Fruit fly (Drosophila melanogaster) whole organism, wandering third instar larva: ENCODE measurements around the gene Tsp29Fb.
A peak's percentile ranks its signal among the peaks of the same experiment; 100 is the strongest.

Experiments used
- CG9705 ChIP-seq: fragments of 200-800 bp; sonication (Bioruptor generic); optimal IDR thresholded peaks from 2 replicates; lab custom pipeline; 2018; ENCODE audit warnings: missing biosample characterization, mild to moderate bottlenecking, missing genetic modification characterization
- CrebA ChIP-seq: fragments of 200-800 bp; sonication (Bioruptor generic); optimal IDR thresholded peaks from 2 replicates; lab custom pipeline; 2016; ENCODE audit warnings: missing biosample characterization, mild to moderate bottlenecking, missing genetic modification characterization, borderline replicate concordance
- Dif ChIP-seq: fragments of 200-275, 200-300 bp; sonication (Bioruptor generic); optimal IDR thresholded peaks from 2 replicates; lab custom pipeline; 2018; ENCODE audit warnings: missing biosample characterization, missing genetic modification characterization; ENCODE audit not compliant: partially characterized antibody
- HLH106 ChIP-seq: fragments of 200-800 bp; optimal IDR thresholded peaks from 3 replicates; lab custom pipeline; 2019; ENCODE audit warnings: missing biosample characterization, mild to moderate bottlenecking, missing genetic modification characterization, moderate library complexity
- Hnf4 ChIP-seq: fragments of 200-800 bp; sonication (Bioruptor generic); optimal IDR thresholded peaks from 2 replicates; lab custom pipeline; 2016; ENCODE audit warnings: missing biosample characterization, mild to moderate bottlenecking, missing genetic modification characterization
- Hr78 ChIP-seq: fragments of >200 bp; optimal IDR thresholded peaks from 2 replicates; lab custom pipeline; 2017; ENCODE audit warnings: missing biosample characterization, missing genetic modification characterization
- Hr83 ChIP-seq: fragments of 200-300 bp; sonication (Bioruptor generic); optimal IDR thresholded peaks from 2 replicates; lab custom pipeline; 2016; ENCODE audit warnings: missing biosample characterization, mild to moderate bottlenecking, missing genetic modification characterization, moderate library complexity; ENCODE audit not compliant: poor library complexity, severe bottlenecking
- Mio ChIP-seq: sonication (Bioruptor generic); optimal IDR thresholded peaks from 2 replicates; lab custom pipeline; 2016; ENCODE audit warnings: missing biosample characterization, missing genetic modification characterization
- Myc ChIP-seq: fragments of >200 bp; optimal IDR thresholded peaks from 2 replicates; lab custom pipeline; 2017
- OdsH ChIP-seq: fragments of 200-800 bp; sonication (Bioruptor generic); optimal IDR thresholded peaks from 2 replicates; lab custom pipeline; 2016; ENCODE audit warnings: missing biosample characterization, mild to moderate bottlenecking, missing genetic modification characterization
- Rel ChIP-seq, 2 experiments: fragments of 200-800 bp; sonication (Bioruptor generic) in 1 of 2; optimal IDR thresholded peaks; 2 replicates in 1 of 2; 3 replicates in 1 of 2; lab custom pipeline; 2016 to 2019; ENCODE audit warnings: mild to moderate bottlenecking in 2 of 2, missing biosample characterization in 2 of 2, missing genetic modification characterization in 2 of 2, moderate library complexity in 1 of 2
- Sp1 ChIP-seq: fragments of 200-800 bp; sonication (Bioruptor generic); optimal IDR thresholded peaks from 3 replicates; lab custom pipeline; 2019; ENCODE audit warnings: missing biosample characterization, mild to moderate bottlenecking, missing genetic modification characterization, moderate library complexity
- Vsx2 ChIP-seq: fragments of 200-300, 225-300 bp; sonication (Bioruptor generic); optimal IDR thresholded peaks from 2 replicates; lab custom pipeline; 2018; ENCODE audit warnings: missing biosample characterization, missing genetic modification characterization; ENCODE audit not compliant: partially characterized antibody
- br ChIP-seq: fragments of 200-800 bp; sonication (Bioruptor generic); optimal IDR thresholded peaks from 2 replicates; lab custom pipeline; 2016; ENCODE audit warnings: missing biosample characterization, missing genetic modification characterization
- brk ChIP-seq: fragments of 200-800 bp; sonication (Bioruptor generic); optimal IDR thresholded peaks from 2 replicates; lab custom pipeline; 2016; ENCODE audit warnings: missing biosample characterization, mild to moderate bottlenecking, missing genetic modification characterization
- dl ChIP-seq, 2 experiments: fragments of 175-275, 200-275 bp in 1 of 2; fragments of 200-275 bp in 1 of 2; sonication (Bioruptor generic); optimal IDR thresholded peaks; lab custom pipeline; 2018; ENCODE audit warnings: mild to moderate bottlenecking in 2 of 2, missing biosample characterization in 2 of 2, missing genetic modification characterization in 2 of 2, moderate library complexity in 2 of 2; ENCODE audit not compliant: partially characterized antibody in 2 of 2, insufficient read depth in 1 of 2
- dsf ChIP-seq: sonication (Bioruptor generic); optimal IDR thresholded peaks from 2 replicates; lab custom pipeline; 2016; ENCODE audit warnings: missing biosample characterization, missing genetic modification characterization, borderline replicate concordance
- ey ChIP-seq: fragments of 200-800 bp; sonication (Bioruptor generic); optimal IDR thresholded peaks from 2 replicates; lab custom pipeline; 2016; ENCODE audit warnings: missing biosample characterization, missing genetic modification characterization
- foxo ChIP-seq, 2 experiments: fragments of 200-800 bp; sonication (Bioruptor generic); optimal IDR thresholded peaks; 2 replicates in 1 of 2; 3 replicates in 1 of 2; lab custom pipeline; 2016 to 2017; ENCODE audit warnings: missing biosample characterization in 2 of 2, missing genetic modification characterization in 2 of 2
- fru ChIP-seq: fragments of 200-800 bp; sonication (Bioruptor generic); optimal IDR thresholded peaks from 3 replicates; lab custom pipeline; 2016; ENCODE audit warnings: missing biosample characterization, mild to moderate bottlenecking, missing genetic modification characterization
- h ChIP-seq: fragments of 200-800 bp; sonication (Bioruptor generic); optimal IDR thresholded peaks from 3 replicates; lab custom pipeline; 2016; ENCODE audit warnings: missing biosample characterization, mild to moderate bottlenecking, missing genetic modification characterization
- jim ChIP-seq: fragments of 175-275, 200-325 bp; sonication (Bioruptor generic); optimal IDR thresholded peaks from 2 replicates; lab custom pipeline; 2016; ENCODE audit warnings: missing biosample characterization, mild to moderate bottlenecking, missing genetic modification characterization
- lola ChIP-seq: fragments of >200 bp; optimal IDR thresholded peaks from 2 replicates; lab custom pipeline; 2017; ENCODE audit warnings: missing biosample characterization, missing genetic modification characterization
- pan ChIP-seq: fragments of >200 bp; optimal IDR thresholded peaks from 2 replicates; lab custom pipeline; 2017
- rgr ChIP-seq: fragments of 200-800 bp; sonication (Bioruptor generic); optimal IDR thresholded peaks from 3 replicates; lab custom pipeline; 2016; ENCODE audit warnings: missing biosample characterization, mild to moderate bottlenecking, missing genetic modification characterization
- sv ChIP-seq: fragments of 200-800 bp; sonication (Bioruptor generic); optimal IDR thresholded peaks from 3 replicates; lab custom pipeline; 2016; ENCODE audit warnings: missing biosample characterization, missing genetic modification characterization
- tai ChIP-seq: sonication (Bioruptor generic); optimal IDR thresholded peaks from 2 replicates; lab custom pipeline; 2016; ENCODE audit warnings: missing biosample characterization, missing genetic modification characterization
- usp ChIP-seq: fragments of >200 bp; optimal IDR thresholded peaks from 2 replicates; lab custom pipeline; 2017; ENCODE audit warnings: missing biosample characterization, missing genetic modification characterization
- woc ChIP-seq: sonication (Bioruptor generic); optimal IDR thresholded peaks from 2 replicates; lab custom pipeline; 2016; ENCODE audit warnings: missing biosample characterization, mild to moderate bottlenecking, missing genetic modification characterization

The Tsp29Fb gene

DNA sequence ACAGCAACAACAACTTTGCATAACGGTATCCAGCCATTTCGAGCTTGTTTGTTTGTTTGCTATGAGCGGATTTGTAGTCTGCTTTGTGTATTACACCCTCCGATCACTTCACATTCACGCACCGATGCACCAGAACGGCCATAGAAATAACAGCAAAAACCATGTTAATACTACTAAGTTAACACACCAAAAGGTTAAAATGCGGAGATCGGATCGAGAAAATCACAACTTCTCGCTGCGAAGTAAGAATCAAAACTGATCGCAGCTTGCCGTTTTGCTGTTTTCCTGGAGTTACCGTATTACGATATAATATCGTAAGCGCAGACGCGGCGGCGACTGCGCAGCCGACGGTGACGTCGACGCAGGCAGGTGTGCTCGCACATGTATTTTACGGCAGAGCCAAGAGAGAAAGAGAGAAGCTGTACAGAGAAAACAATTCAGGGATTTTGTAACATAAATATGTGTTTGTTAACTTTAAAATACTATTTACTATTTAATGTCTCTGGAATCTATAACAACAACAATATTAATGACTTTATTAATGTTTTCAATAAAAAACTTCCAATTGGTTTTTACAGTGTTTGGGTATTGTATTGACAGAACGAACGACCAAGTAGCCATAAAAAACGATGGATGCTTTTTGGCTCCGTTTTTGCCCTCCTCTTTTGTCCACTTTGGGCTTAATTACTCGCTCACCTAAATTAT, 47.6 kb downstream of the Tsp29Fb start, which contains the start of gene CG13101 (continued):
- peak; percentile 99 for TF ChIP-seq h (GFP tag; lab: Kevin White, UChicago)
- TF ChIP-seq CG9705, result peak; percentile 92

dm6 chr2L:8987251-8987937, 50.2 kb downstream of the Tsp29Fb start:
- no peak for TF ChIP-seq ey
- no peak for TF ChIP-seq brk (GFP tag; lab: Kevin White, UChicago)
- no peak for TF ChIP-seq sv (GFP tag; lab: Kevin White, UChicago)
- no peak for TF ChIP-seq pan (lab: Kevin White, UChicago)
- no peak for TF ChIP-seq woc
- no peak for TF ChIP-seq usp (GFP tag; lab: Kevin White, UChicago)
- no peak for TF ChIP-seq Mio (GFP tag; lab: Kevin White, UChicago)
- TF ChIP-seq Rel (GFP tag; optimal IDR thresholded peaks at IDR 0.05; lab: Kevin White, UChicago), result no peak
- no peak for TF ChIP-seq Rel (tag; optimal IDR thresholded peaks at IDR 0.05; lab: Kevin White, UChicago)
- no peak for TF ChIP-seq rgr (GFP tag; lab: Kevin White, UChicago)
- TF ChIP-seq fru, result no peak
- TF ChIP-seq foxo (GFP tag; optimal IDR thresholded peaks at IDR 0.05; lab: Kevin White, UChicago), result no peak
- no peak for TF ChIP-seq tai (GFP tag; lab: Kevin White, UChicago)
- no peak for TF ChIP-seq Myc (lab: Kevin White, UChicago)
- TF ChIP-seq Dif, result no peak
- no peak for TF ChIP-seq OdsH
- TF ChIP-seq br (GFP tag; lab: Kevin White, UChicago), result no peak
- TF ChIP-seq dsf, result no peak
- TF ChIP-seq lola (GFP tag; lab: Kevin White, UChicago), result no peak
- TF ChIP-seq CrebA, result no peak
- no peak for TF ChIP-seq Hr83

- TF ChIP-seq Dif (peak; percentile 67), jim (GFP tag; lab: Kevin White, UChicago) (peak; percentile 55), Sp1 (GFP tag; lab: Kevin White, UChicago) (peak; percentile 32), rgr (GFP tag; lab: Kevin White, UChicago) (peak; percentile 8), HLH106 (tag; lab: Kevin White, UChicago) (peak; percentile 1), lola (GFP tag; lab: Kevin White, UChicago) (no peak), Rel (GFP tag; optimal IDR thresholded peaks at IDR 0.05; lab: Kevin White, UChicago) (no peak), Rel (tag; optimal IDR thresholded peaks at IDR 0.05; lab: Kevin White, UChicago) (peak; percentile 88), CrebA (peak; percentile 56), dl (GFP tag; optimal IDR thresholded peaks at IDR 0.05; lab: Kevin White, UChicago; ENCODE audit: insufficient read depth in 1 of 2, partially characterized antibody in 2 of 2) (peak in 1 of 2 experiments; percentile 68), Hnf4 (GFP tag; lab: Kevin White, UChicago) (peak; percentile 44), fru (peak; percentile 26), h (GFP tag; lab: Kevin White, UChicago) (peak; percentile 63), pan (lab: Kevin White, UChicago) (no peak), Hr78 (GFP tag; lab: Kevin White, UChicago) (no peak), OdsH (no peak), Vsx2 (GFP tag; lab: Kevin White, UChicago) (peak; percentile 25)
These were observed 51.9 kb downstream of the Tsp29Fb start, which contains the start of gene rost for dm6 chr2L:8989037-8989591. rost (minus strand) TSS chr2L:8989539.
